Worm (Caenorhabditis elegans) whole organism, L4 larva: ENCODE measurements around the gene wip-1.

Experiments used
- Y105C5A.15 ChIP-seq: fragments of 200-800 bp; sonication (Bioruptor generic); IDR thresholded peaks from 2 replicates; pipeline ENCODE4 v1.3.6; 2022; ENCODE audit warnings: missing genetic modification characterization, missing compliant biosample characterization
- daf-12 ChIP-seq: fragments of 150-350 bp; optimal IDR thresholded peaks from 2 replicates; lab custom pipeline; 2014; ENCODE audit warnings: missing biosample characterization, missing genetic modification reagents, missing genetic modification characterization
- daf-19 ChIP-seq: fragments of 200-800 bp; sonication (Bioruptor generic); conservative IDR thresholded peaks from 2 replicates; pipeline ENCODE4 v1.3.6; 2022; ENCODE audit warnings: missing genetic modification characterization, missing compliant biosample characterization
- egl-43 ChIP-seq: fragments of 200-800 bp; sonication (Bioruptor generic); IDR thresholded peaks from 2 replicates; pipeline ENCODE4 v1.3.6; 2022; ENCODE audit warnings: missing genetic modification reagents, missing genetic modification characterization, missing compliant biosample characterization
- fos-1 ChIP-seq: fragments of 150-350 bp; optimal IDR thresholded peaks from 2 replicates; lab custom pipeline; 2014; ENCODE audit warnings: missing biosample characterization, missing genetic modification characterization
- hlh-11 ChIP-seq: fragments of 200-800 bp; sonication (Bioruptor generic); optimal IDR thresholded peaks from 2 replicates; lab custom pipeline; 2018; ENCODE audit warnings: mild to moderate bottlenecking, missing genetic modification characterization, missing compliant biosample characterization
- jun-1 ChIP-seq: fragments of 150-350 bp; optimal IDR thresholded peaks from 2 replicates; lab custom pipeline; 2014; ENCODE audit warnings: missing biosample characterization, missing genetic modification reagents, missing genetic modification characterization
- lir-3 ChIP-seq: sonication (generic microtip); optimal IDR thresholded peaks from 2 replicates; lab custom pipeline; 2016; ENCODE audit warnings: mild to moderate bottlenecking, missing genetic modification characterization, missing compliant biosample characterization
- mep-1 ChIP-seq: fragments of 150-350 bp; sonication (generic microtip); optimal IDR thresholded peaks from 3 replicates; lab custom pipeline; 2014; ENCODE audit warnings: missing biosample characterization, missing genetic modification characterization
- nhr-237 ChIP-seq: sonication (generic microtip); optimal IDR thresholded peaks from 2 replicates; lab custom pipeline; 2017; ENCODE audit warnings: missing biosample characterization, missing genetic modification characterization
- pha-4 ChIP-seq, 2 experiments: fragments of 150-350 bp in 1 of 2; fragments of 200-800 bp in 1 of 2; sonication (Bioruptor generic) in 1 of 2; IDR thresholded peaks in 1 of 2; optimal IDR thresholded peaks in 1 of 2; 2 replicates each; pipeline versions ENCODE4 v1.3.6 to Lab custom; 2014 to 2022; ENCODE audit warnings: missing genetic modification characterization in 2 of 2, missing genetic modification reagents in 2 of 2, missing biosample characterization in 1 of 2, missing compliant biosample characterization in 1 of 2
- snpc-4 ChIP-seq: fragments of 150-350 bp; optimal IDR thresholded peaks from 2 replicates; lab custom pipeline; 2014; ENCODE audit warnings: missing biosample characterization, missing genetic modification characterization

DNA sequence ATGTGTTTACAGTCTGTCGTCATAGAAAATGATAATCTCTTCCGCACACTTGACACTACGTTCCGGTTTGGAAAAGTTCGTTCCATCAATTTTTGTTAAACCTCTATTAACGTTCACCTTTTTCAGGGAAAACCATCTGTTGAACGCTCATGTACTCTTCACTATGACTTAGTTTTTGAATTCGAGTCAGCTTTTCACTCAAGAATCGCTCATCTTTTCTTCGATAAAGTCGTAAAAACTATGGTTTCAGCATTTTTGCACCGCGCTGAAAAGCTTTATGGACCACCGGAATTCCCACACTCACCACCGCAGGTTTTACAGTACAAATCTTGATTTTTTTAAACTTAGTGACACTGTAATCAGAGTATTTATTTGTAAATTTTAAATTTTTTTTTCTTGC lies 5.2 kb downstream of the wip-1 start:
- no peak for TF ChIP-seq jun-1 (tag; lab: Kevin White, UChicago)
- no peak for TF ChIP-seq pha-4 (GFP tag; IDR thresholded peaks at IDR 0.05; lab: Robert Waterston, UW)
- TF ChIP-seq pha-4 (tag; optimal IDR thresholded peaks at IDR 0.05; lab: Kevin White, UChicago): no peak
- TF ChIP-seq hlh-11 (tag; lab: Kevin White, UChicago): no peak
- no peak for TF ChIP-seq fos-1 (tag; lab: Kevin White, UChicago)
- no peak for TF ChIP-seq daf-19
- TF ChIP-seq snpc-4 (tag; lab: Kevin White, UChicago): no peak
- TF ChIP-seq lir-3 (tag; lab: Kevin White, UChicago): no peak
- no peak for TF ChIP-seq daf-12 (tag; lab: Kevin White, UChicago)
- no peak for TF ChIP-seq Y105C5A.15
- no peak for TF ChIP-seq nhr-237
- no peak for TF ChIP-seq mep-1
- no peak for TF ChIP-seq egl-43
